Worm (Caenorhabditis elegans): ENCODE results near the gene C41H7.9.

ce11 chrII:3012133-3012532, at the start of gene C41H7.9:
- TF ChIP-seq ztf-11 (tag; optimal IDR thresholded peaks at IDR 0.05), result no peak
- no peak for TF ChIP-seq nhr-237 (tag; optimal IDR thresholded peaks at IDR 0.05)
- no peak for TF ChIP-seq sma-3 (GFP tag; optimal IDR thresholded peaks at IDR 0.05)
- TF ChIP-seq snpc-4 (tag; optimal IDR thresholded peaks at IDR 0.05), result no peak
- no peak for TF ChIP-seq elt-3 (tag; optimal IDR thresholded peaks at IDR 0.05)
- no peak for TF ChIP-seq egl-27 (tag; optimal IDR thresholded peaks at IDR 0.05)
- no peak for TF ChIP-seq mdl-1 (tag; optimal IDR thresholded peaks at IDR 0.05)
- no peak for TF ChIP-seq zag-1 (tag; optimal IDR thresholded peaks at IDR 0.05)
- TF ChIP-seq unc-55 (GFP tag; optimal IDR thresholded peaks at IDR 0.05), result no peak

All from whole organism, L2 larva.